Worm (Caenorhabditis elegans): ENCODE data around the gene tyr-2.

Gene tyr-2

DNA sequence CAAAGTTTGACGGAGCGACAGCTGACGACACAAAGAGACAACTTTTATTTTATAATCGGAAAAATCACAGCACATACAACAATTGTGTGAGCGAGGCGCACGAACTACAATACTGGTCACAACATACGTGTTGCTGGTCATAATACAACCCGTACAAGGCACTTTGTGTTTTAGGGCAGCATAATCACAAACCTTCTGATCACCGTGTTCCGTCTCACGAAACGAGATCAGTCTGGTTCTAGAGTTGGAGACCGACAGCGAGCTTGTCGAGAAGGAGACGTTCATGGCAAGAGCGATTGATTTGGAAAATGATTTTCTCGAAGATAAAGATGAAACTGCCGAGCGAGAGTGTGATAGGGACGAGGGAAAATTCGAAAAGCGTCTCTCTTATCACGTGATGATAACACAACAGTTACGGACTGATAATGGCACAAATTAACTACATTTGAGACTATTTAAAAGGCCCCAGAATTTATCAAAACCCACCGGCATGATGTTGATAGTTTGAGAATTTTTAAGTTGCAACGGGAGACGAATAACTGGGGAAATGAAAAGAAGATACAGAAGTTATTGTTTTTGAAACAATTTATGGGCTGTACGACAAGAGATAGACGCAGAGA lies 22.8 kb downstream of the tyr-2 start (continued):
- TF ChIP-seq Y53F4B.3 (GFP tag; IDR thresholded peaks at IDR 0.05) (no peak), T07F8.4 (tag; optimal IDR thresholded peaks at IDR 0.05) (no peak), sdz-38 (tag; optimal IDR thresholded peaks at IDR 0.05) (no peak), mcd-1 (GFP tag; IDR thresholded peaks at IDR 0.05) (no peak), lin-26 (GFP tag; IDR thresholded peaks at IDR 0.05) (no peak), fkh-3 (tag; optimal IDR thresholded peaks at IDR 0.05) (no peak), hsf-1 (GFP tag; IDR thresholded peaks at IDR 0.05) (no peak; the same call in 1 of the 2 replicates), lin-40 (tag; optimal IDR thresholded peaks at IDR 0.05) (peak; percentile 15), nfyb-1 (GFP tag; IDR thresholded peaks at IDR 0.05) (peak; percentile 52; the same call in 1 of the 2 replicates), tbp1 (GFP tag; optimal IDR thresholded peaks at IDR 0.05) (peak; percentile 25), ztf-3 (GFP tag; optimal IDR thresholded peaks at IDR 0.05) (no peak), Y95B8A.8 (GFP tag; IDR thresholded peaks at IDR 0.05) (0 out of 2 replicates have a peak, but pooled peaks have one; percentile 24), F57A8.1 (GFP tag; optimal IDR thresholded peaks at IDR 0.05) (no peak), ztf-25 (GFP tag; IDR thresholded peaks at IDR 0.05) (no peak), nhr-80 (tag; optimal IDR thresholded peaks at IDR 0.05) (peak; percentile 66)

DNA sequence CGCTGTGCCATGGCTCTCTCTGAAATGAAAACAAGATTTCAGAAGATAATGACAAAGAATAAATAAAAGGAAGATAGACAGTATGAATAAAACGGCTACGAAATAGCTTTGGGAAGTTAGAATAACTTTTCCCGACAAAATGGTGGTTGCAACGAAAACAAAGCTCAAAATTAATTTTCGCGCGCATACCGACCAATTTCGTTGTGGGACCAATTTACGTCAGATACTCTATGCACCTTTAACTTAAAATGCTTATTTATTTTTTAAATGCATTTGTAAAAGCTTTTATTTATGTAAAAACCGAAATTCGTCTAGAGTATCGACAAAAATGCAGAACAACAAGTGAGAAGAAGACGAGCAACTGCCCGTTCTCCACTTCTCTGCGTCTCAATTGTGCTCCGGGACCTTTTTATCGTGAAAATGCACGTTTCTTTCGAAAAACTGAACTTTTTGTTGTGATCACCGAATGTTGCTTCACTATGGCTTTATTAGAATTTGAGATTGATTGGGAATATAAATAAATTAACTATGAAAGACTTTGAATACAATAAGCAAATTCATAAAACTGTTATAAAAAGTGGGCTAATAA lies 24.1 kb downstream of the tyr-2 start, which contains the start of gene rml-1:
Gene rml-1, minus strand, starts transcription at position 19 of the 589 bp plus-strand sequence.
- TF ChIP-seq zfh-2 (GFP tag; conservative IDR thresholded peaks at IDR 0.05): no peak
- no peak for TF ChIP-seq egl-44 (GFP tag; IDR thresholded peaks at IDR 0.05)
- peak; percentile 21 for TF ChIP-seq lsl-1 (GFP tag; optimal IDR thresholded peaks at IDR 0.05)
- TF ChIP-seq ztf-28 (GFP tag; IDR thresholded peaks at IDR 0.05): no peak
- peak in 1 of 3 experiments; percentile 14 for TF ChIP-seq lin-35 (GFP tag; optimal IDR thresholded peaks at IDR 0.05)
- TF ChIP-seq nfyb-1 (GFP tag; IDR thresholded peaks at IDR 0.05): no peak
- no peak for TF ChIP-seq sptf-2 (GFP tag; optimal IDR thresholded peaks at IDR 0.05)
- TF ChIP-seq nhr-27 (tag; optimal IDR thresholded peaks at IDR 0.05): no peak
- TF ChIP-seq tbp1 (GFP tag; optimal IDR thresholded peaks at IDR 0.05): no peak
- TF ChIP-seq chd-7 (tag; optimal IDR thresholded peaks at IDR 0.05): no peak
- no peak for TF ChIP-seq lin-40 (tag; optimal IDR thresholded peaks at IDR 0.05)
- TF ChIP-seq T07F8.4 (tag; optimal IDR thresholded peaks at IDR 0.05): no peak
- TF ChIP-seq cebp-2 (GFP tag; IDR thresholded peaks at IDR 0.05): no peak
- no peak for TF ChIP-seq K12H6.12 (tag; optimal IDR thresholded peaks at IDR 0.05)
- TF ChIP-seq rcor-1 (GFP tag; IDR thresholded peaks at IDR 0.05): no peak
- TF ChIP-seq rec-8 (tag; optimal IDR thresholded peaks at IDR 0.05): no peak
- TF ChIP-seq Y56A3A.18 (GFP tag; IDR thresholded peaks at IDR 0.05): 0 out of 2 replicates have a peak, but pooled peaks have one; percentile 18
- no peak for TF ChIP-seq aptf-3 (GFP tag; IDR thresholded peaks at IDR 0.05)
- no peak for TF ChIP-seq madf-3 (GFP tag; IDR thresholded peaks at IDR 0.05)
- no peak for TF ChIP-seq let-607 (tag; optimal IDR thresholded peaks at IDR 0.05)
- TF ChIP-seq mxl-1 (tag; optimal IDR thresholded peaks at IDR 0.05): no peak
- TF ChIP-seq mel-28 (tag; optimal IDR thresholded peaks at IDR 0.05; ENCODE audit: borderline replicate concordance): no peak
- no peak for TF ChIP-seq F55B11.4 (tag; optimal IDR thresholded peaks at IDR 0.05; ENCODE audit: borderline replicate concordance, insufficient read depth)
- TF ChIP-seq pha-4 (tag; optimal IDR thresholded peaks at IDR 0.05): no peak
- no peak for TF ChIP-seq cebp-1 (GFP tag; IDR thresholded peaks at IDR 0.05)
- no peak for TF ChIP-seq cebp-1 (tag; optimal IDR thresholded peaks at IDR 0.05)
- TF ChIP-seq die-1 (tag; optimal IDR thresholded peaks at IDR 0.05): no peak
- TF ChIP-seq mcd-1 (GFP tag; IDR thresholded peaks at IDR 0.05): no peak
- no peak for TF ChIP-seq repo-1 (tag; optimal IDR thresholded peaks at IDR 0.05)
- no peak for TF ChIP-seq ztf-22 (GFP tag; optimal IDR thresholded peaks at IDR 0.05)
- peak; percentile 51 for TF ChIP-seq snpc-3.4 (tag; optimal IDR thresholded peaks at IDR 0.05)
- no peak for TF ChIP-seq snpc-1.3 (tag; optimal IDR thresholded peaks at IDR 0.05; ENCODE audit: insufficient read depth)
- no peak for TF ChIP-seq tlf-1 (GFP tag; optimal IDR thresholded peaks at IDR 0.05)
- no peak for TF ChIP-seq C06A6.2 (GFP tag; conservative IDR thresholded peaks at IDR 0.05)
- TF ChIP-seq hlh-12 (tag; optimal IDR thresholded peaks at IDR 0.05): no peak

Data from whole organism, young adult.